Fruit fly (Drosophila melanogaster): ENCODE measurements around the gene primo-1.

DNA sequence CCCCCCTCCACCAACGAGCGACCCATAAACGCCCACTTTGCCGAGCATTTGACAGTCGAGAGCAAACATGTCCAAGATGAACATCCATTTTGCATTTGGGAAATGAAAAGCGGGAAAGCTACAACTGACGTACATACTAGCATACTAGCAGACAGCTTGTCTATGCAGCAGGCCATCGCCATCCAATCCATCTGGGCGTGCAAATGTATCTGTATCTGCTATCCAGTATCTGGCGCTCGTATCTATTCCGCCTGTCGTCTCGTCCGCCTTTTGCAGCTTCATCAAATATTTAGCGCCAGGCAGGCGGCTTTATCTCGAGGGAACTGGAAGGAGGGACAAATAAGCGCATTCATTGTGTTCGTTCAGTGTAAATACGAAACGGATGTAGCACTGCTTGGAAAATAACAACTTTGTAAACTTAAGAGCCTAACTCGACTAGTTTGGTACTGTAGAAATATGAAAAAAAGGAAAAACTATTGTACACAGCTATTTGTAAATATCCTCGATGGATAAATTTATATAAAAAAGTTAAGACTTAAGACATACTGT lies 2.4 kb upstream of the primo-1 start:
- TF ChIP-seq CG8478 (optimal IDR thresholded peaks at IDR 0.05): no peak
- no peak for TF ChIP-seq CTCF (optimal IDR thresholded peaks at IDR 0.05)
